Fruit fly (Drosophila melanogaster) whole organism: Measurements from ENCODE around the gene smp-30.

ENCODE experiments used
- CG8478 ChIP-seq: fragments of >200 bp; optimal IDR thresholded peaks from 2 replicates; lab custom pipeline; 2018; ENCODE audit warnings: inconsistent platforms
- Dll ChIP-seq: fragments of >200 bp; optimal IDR thresholded peaks from 2 replicates; lab custom pipeline; 2017
- EcR ChIP-seq, 2 experiments: fragments of >200 bp; optimal IDR thresholded peaks; 2 replicates each; lab custom pipeline; 2017; ENCODE audit warnings: missing biosample characterization in 2 of 2, missing genetic modification characterization in 2 of 2, missing genetic modification reagents in 2 of 2
- pan ChIP-seq: fragments of >200 bp; optimal IDR thresholded peaks from 2 replicates; lab custom pipeline; 2017
- psq ChIP-seq: fragments of >200 bp; optimal IDR thresholded peaks from 2 replicates; lab custom pipeline; 2017
- usp ChIP-seq: fragments of >200 bp; optimal IDR thresholded peaks from 2 replicates; lab custom pipeline; 2017; ENCODE audit warnings: missing biosample characterization, missing genetic modification characterization, mixed read lengths

DNA sequence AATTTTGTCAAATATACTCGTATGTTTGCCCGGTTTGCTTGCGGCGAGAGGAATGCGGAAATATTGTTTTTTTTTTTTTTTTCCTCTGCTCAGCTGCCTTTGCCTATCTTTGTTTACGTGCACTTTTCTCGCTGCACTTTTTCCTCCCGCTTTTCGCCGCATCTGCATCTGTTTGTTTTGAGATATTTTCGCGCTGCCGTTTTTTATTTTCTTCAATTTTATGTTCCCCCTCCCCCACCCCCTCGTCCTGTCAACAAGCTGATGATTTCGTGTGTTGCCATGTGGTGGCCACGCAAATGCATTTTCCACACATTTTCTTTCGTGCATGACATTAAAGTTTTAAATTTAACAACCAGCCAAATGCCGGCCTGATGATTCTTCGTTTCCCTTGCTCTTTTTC lies 5.0 kb upstream of the smp-30 start:
- TF ChIP-seq EcR (GFP tag; optimal IDR thresholded peaks at IDR 0.05; lab: Kevin White, UChicago) (no peak), usp (GFP tag; lab: Kevin White, UChicago) (no peak), CG8478 (no peak), psq (lab: Kevin White, UChicago) (no peak), Dll (lab: Kevin White, UChicago) (no peak), pan (lab: Kevin White, UChicago) (no peak)
